Worm (Caenorhabditis elegans) whole organism, young adult: Measurements from ENCODE around the gene C49C8.6.

ENCODE experiments used
- F57C9.4 ChIP-seq: sonication (generic microtip); optimal IDR thresholded peaks from 2 replicates; lab custom pipeline; 2017; ENCODE audit warnings: mild to moderate bottlenecking, missing genetic modification characterization, missing compliant biosample characterization
- ama-1 ChIP-seq, 3 experiments: fragments of 150-350 bp in 1 of 3; sonication (generic microtip) in 2 of 3; optimal IDR thresholded peaks; 2 replicates each; lab custom pipeline; 2014 to 2018; ENCODE audit warnings: missing biosample characterization in 2 of 3, missing genetic modification characterization in 2 of 3, missing genetic modification reagents in 2 of 3
- dpff-1 ChIP-seq: sonication (generic microtip); optimal IDR thresholded peaks from 2 replicates; lab custom pipeline; 2017; ENCODE audit warnings: mild to moderate bottlenecking, missing genetic modification characterization, missing compliant biosample characterization
- dpl-1 ChIP-seq: fragments of 150-350 bp; optimal IDR thresholded peaks from 2 replicates; lab custom pipeline; 2014; ENCODE audit warnings: missing biosample characterization, missing genetic modification reagents, missing genetic modification characterization
- gei-17 ChIP-seq: fragments of 200-800 bp; sonication (Bioruptor generic); optimal IDR thresholded peaks from 2 replicates; lab custom pipeline; 2018; ENCODE audit warnings: mild to moderate bottlenecking, missing genetic modification characterization, missing compliant biosample characterization
- hlh-26 ChIP-seq: fragments of 200-800 bp; sonication (Bioruptor generic); conservative IDR thresholded peaks from 2 replicates; pipeline ENCODE4 v1.3.6; 2022; ENCODE audit warnings: missing genetic modification reagents, missing genetic modification characterization, missing compliant biosample characterization
- hsf-1 ChIP-seq: fragments of 200-800 bp; sonication (Bioruptor generic); IDR thresholded peaks from 2 replicates; pipeline ENCODE4 v1.3.6; 2022; ENCODE audit warnings: missing genetic modification reagents, missing genetic modification characterization, missing compliant biosample characterization
- lin-35 ChIP-seq, 3 experiments: fragments of 150-350 bp in 2 of 3; sonication (generic microtip) in 1 of 3; optimal IDR thresholded peaks; 2 replicates each; lab custom pipeline; 2014 to 2018; ENCODE audit warnings: missing biosample characterization in 3 of 3, missing genetic modification characterization in 3 of 3, missing genetic modification reagents in 3 of 3
- lsl-1 ChIP-seq: fragments of 200-800 bp; sonication (Bioruptor generic); optimal IDR thresholded peaks from 2 replicates; lab custom pipeline; 2018; ENCODE audit warnings: mild to moderate bottlenecking, missing genetic modification characterization, moderate library complexity, missing compliant biosample characterization
- nhr-27 ChIP-seq: fragments of 200-800 bp; sonication (Bioruptor generic); optimal IDR thresholded peaks from 2 replicates; lab custom pipeline; 2018; ENCODE audit warnings: mild to moderate bottlenecking, missing genetic modification characterization, moderate library complexity, missing compliant biosample characterization
- snpc-4 ChIP-seq, 5 experiments: fragments of 150-350 bp in 1 of 5; sonication (generic microtip) in 4 of 5; optimal IDR thresholded peaks; 2 replicates each; lab custom pipeline; 2014 to 2018; ENCODE audit warnings: missing genetic modification characterization in 5 of 5, missing biosample characterization in 3 of 5, antibody characterized with exemption in 2 of 5, mild to moderate bottlenecking in 2 of 5, missing compliant biosample characterization in 2 of 5, missing genotype in 2 of 5, moderate library complexity in 2 of 5, missing genetic modification reagents in 1 of 5
- tbp1 ChIP-seq: fragments of 200-800 bp; sonication (Bioruptor generic); optimal IDR thresholded peaks from 2 replicates; lab custom pipeline; 2018; ENCODE audit warnings: mild to moderate bottlenecking, missing genetic modification characterization, missing compliant biosample characterization
- unc-62 ChIP-seq: fragments of 150-350 bp; optimal IDR thresholded peaks from 2 replicates; lab custom pipeline; 2014; ENCODE audit warnings: missing biosample characterization, missing genetic modification reagents, missing genetic modification characterization
- ztf-25 ChIP-seq: fragments of 200-800 bp; sonication (Bioruptor generic); IDR thresholded peaks from 2 replicates; pipeline ENCODE4 v1.3.6; 2022; ENCODE audit warnings: missing genetic modification reagents, missing genetic modification characterization, missing compliant biosample characterization

DNA sequence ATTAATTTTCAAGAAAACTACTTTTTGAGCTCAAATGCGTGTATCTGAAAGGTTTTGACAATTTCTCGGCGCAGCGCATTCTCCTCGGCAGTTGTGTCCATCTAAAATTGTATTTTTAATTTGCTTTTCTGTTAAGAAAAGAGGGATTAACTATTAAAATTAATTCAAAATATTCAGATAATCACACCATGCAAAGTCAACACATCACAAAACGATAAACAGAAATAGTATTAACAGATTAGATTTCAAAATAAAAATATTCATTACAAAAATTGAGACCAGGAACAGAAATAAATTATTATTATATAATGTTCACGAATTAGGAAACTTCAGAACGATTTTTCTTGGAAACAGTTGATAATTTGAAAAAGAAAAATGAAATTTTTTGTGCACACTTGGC lies 28.5 kb upstream of the C49C8.6 start, which contains the start of gene pole-2:
- TF ChIP-seq F57C9.4 (tag; lab: Kevin White, UChicago) (no peak), lin-35 (GFP tag; optimal IDR thresholded peaks at IDR 0.05; lab: Kevin White, UChicago) (no peak), dpff-1 (tag; lab: Kevin White, UChicago) (no peak), dpl-1 (GFP tag; lab: Kevin White, UChicago) (no peak), unc-62 (no peak), tbp1 (GFP tag; lab: Kevin White, UChicago) (no peak), ztf-25 (GFP tag; lab: Robert Waterston, UW) (no peak), hsf-1 (peak; percentile 16; the same call in 1 of the 2 replicates), snpc-4 (GFP tag; optimal IDR thresholded peaks at IDR 0.05; lab: Kevin White, UChicago) (no peak), snpc-4 (tag; optimal IDR thresholded peaks at IDR 0.05; lab: Kevin White, UChicago) (peak in 1 of 4 experiments; percentile 14), ama-1 (optimal IDR thresholded peaks at IDR 0.05; lab: Kevin White, UChicago) (no peak), ama-1 (GFP tag; optimal IDR thresholded peaks at IDR 0.05; lab: Kevin White, UChicago) (peak in 1 of 2 experiments; percentile 60), gei-17 (no peak), nhr-27 (tag; lab: Kevin White, UChicago) (no peak), hlh-26 (GFP tag; lab: Robert Waterston, UW) (no peak), lsl-1 (GFP tag; lab: Kevin White, UChicago) (no peak)
